Worm (Caenorhabditis elegans): ENCODE results near the gene cfim-2.

Gene cfim-2

DNA sequence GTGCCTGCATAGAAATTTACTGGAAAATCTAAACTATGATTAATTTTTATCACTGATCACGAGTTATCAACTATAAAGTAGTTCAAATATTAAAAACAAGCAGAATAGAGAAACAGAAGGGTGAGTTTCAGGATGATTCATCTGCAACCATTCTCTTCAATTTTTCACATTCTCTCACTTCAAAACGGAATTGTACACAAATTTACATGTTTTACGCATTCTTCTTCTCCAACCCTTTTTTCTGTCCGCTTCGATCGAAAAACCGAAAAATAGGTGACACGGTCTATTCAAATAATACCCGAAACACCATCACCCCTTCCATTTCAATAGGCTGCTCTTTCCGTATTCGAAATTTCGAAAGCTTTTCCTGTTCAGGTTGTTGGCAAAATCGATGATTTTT, 7.5 kb downstream of the cfim-2 start, which contains the start of gene D1046.4:
Gene D1046.4 (plus strand): TSS at position 301 of the 400 bp plus-strand sequence.
- TF ChIP-seq scrt-1 (GFP tag; IDR thresholded peaks at IDR 0.05) (no peak), tbx-11 (GFP tag; IDR thresholded peaks at IDR 0.05) (no peak)

DNA sequence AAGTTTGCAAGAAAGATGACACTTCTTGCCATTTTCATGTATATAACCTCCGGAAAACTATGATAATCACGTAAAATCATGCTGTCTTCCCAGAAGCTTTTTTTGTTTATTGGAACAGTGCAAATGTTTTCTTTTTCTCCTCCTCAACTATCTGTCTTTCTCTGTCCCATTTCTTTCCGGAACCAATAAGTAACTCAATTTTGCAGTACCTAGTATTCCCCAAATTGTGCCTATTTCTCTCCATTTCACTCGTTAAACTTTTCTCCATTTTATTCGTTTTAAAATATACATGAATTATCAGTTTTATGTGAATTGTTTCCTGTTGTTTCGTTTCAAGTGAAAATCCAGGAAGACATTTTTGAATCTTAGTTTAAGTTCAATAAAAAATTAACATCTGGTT, 17.3 kb downstream of the cfim-2 start:
- TF ChIP-seq pes-1 (GFP tag; IDR thresholded peaks at IDR 0.05) (no peak), ama-1 (optimal IDR thresholded peaks at IDR 0.05) (no peak), hmbx-1 (tag; optimal IDR thresholded peaks at IDR 0.05) (no peak), aly-1 (tag; optimal IDR thresholded peaks at IDR 0.05) (no peak), tbx-37 (GFP tag; conservative IDR thresholded peaks at IDR 0.05) (no peak), hmg-4 (GFP tag; optimal IDR thresholded peaks at IDR 0.05) (no peak), hnd-1 (tag; optimal IDR thresholded peaks at IDR 0.05) (no peak), ceh-36 (tag; optimal IDR thresholded peaks at IDR 0.05) (no peak), sea-1 (GFP tag; conservative IDR thresholded peaks at IDR 0.05) (no peak), tbx-11 (GFP tag; IDR thresholded peaks at IDR 0.05) (no peak), ceh-13 (GFP tag; optimal IDR thresholded peaks at IDR 0.05) (no peak), scrt-1 (GFP tag; IDR thresholded peaks at IDR 0.05) (no peak), F13C5.2 (tag; optimal IDR thresholded peaks at IDR 0.05) (no peak), B0310.2 (tag; optimal IDR thresholded peaks at IDR 0.05) (no peak), ets-7 (tag; optimal IDR thresholded peaks at IDR 0.05) (no peak), flt-1 (GFP tag; IDR thresholded peaks at IDR 0.05) (no peak), tra-4 (tag; optimal IDR thresholded peaks at IDR 0.05) (no peak)

DNA sequence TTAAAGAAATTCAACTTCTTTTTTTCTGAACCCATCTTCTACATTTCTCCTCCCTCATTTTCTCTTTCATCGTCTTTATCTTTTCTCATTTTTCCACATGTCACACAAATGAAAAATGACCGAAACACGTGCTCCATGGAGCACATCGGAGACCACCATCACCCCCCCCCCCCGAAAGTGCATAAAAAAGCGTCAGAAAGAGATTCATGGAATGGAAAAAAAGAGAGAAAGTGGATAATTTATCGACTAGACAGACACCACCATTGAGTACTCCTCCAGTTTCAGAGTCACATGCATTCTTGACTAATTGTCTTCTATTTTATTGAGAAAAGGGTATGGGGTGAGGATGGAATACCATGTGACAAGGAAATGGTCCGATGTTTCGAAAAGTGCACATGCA, 21.0 kb downstream of the cfim-2 start:
- TF ChIP-seq ceh-13 (GFP tag; optimal IDR thresholded peaks at IDR 0.05) (no peak), ama-1 (optimal IDR thresholded peaks at IDR 0.05) (no peak), aly-1 (tag; optimal IDR thresholded peaks at IDR 0.05) (no peak), scrt-1 (GFP tag; IDR thresholded peaks at IDR 0.05) (no peak), ceh-36 (tag; optimal IDR thresholded peaks at IDR 0.05) (no peak), tra-4 (tag; optimal IDR thresholded peaks at IDR 0.05) (no peak), hnd-1 (tag; optimal IDR thresholded peaks at IDR 0.05) (no peak), hmg-4 (GFP tag; optimal IDR thresholded peaks at IDR 0.05) (no peak), B0310.2 (tag; optimal IDR thresholded peaks at IDR 0.05) (no peak), hmbx-1 (tag; optimal IDR thresholded peaks at IDR 0.05) (no peak), tbx-11 (GFP tag; IDR thresholded peaks at IDR 0.05) (no peak), F13C5.2 (tag; optimal IDR thresholded peaks at IDR 0.05) (no peak), ets-7 (tag; optimal IDR thresholded peaks at IDR 0.05) (no peak), flt-1 (GFP tag; IDR thresholded peaks at IDR 0.05) (no peak), sea-1 (GFP tag; conservative IDR thresholded peaks at IDR 0.05) (no peak), pes-1 (GFP tag; IDR thresholded peaks at IDR 0.05) (no peak), tbx-37 (GFP tag; conservative IDR thresholded peaks at IDR 0.05) (no peak)

ce11 chrIV:8949078-8950039, 23.2 kb downstream of the cfim-2 start:
- TF ChIP-seq pes-1 (GFP tag; IDR thresholded peaks at IDR 0.05) = no peak
- no peak for TF ChIP-seq tra-4 (tag; optimal IDR thresholded peaks at IDR 0.05)
- TF ChIP-seq scrt-1 (GFP tag; IDR thresholded peaks at IDR 0.05) = no peak
- TF ChIP-seq tbx-11 (GFP tag; IDR thresholded peaks at IDR 0.05) = no peak
- TF ChIP-seq aly-1 (tag; optimal IDR thresholded peaks at IDR 0.05) = no peak
- TF ChIP-seq ceh-13 (GFP tag; optimal IDR thresholded peaks at IDR 0.05) = no peak
- no peak for TF ChIP-seq hmg-4 (GFP tag; optimal IDR thresholded peaks at IDR 0.05)
- no peak for TF ChIP-seq tbx-37 (GFP tag; conservative IDR thresholded peaks at IDR 0.05)
- no peak for TF ChIP-seq hmbx-1 (tag; optimal IDR thresholded peaks at IDR 0.05)
- no peak for TF ChIP-seq flt-1 (GFP tag; IDR thresholded peaks at IDR 0.05)
- TF ChIP-seq hnd-1 (tag; optimal IDR thresholded peaks at IDR 0.05) = no peak
- TF ChIP-seq F13C5.2 (tag; optimal IDR thresholded peaks at IDR 0.05) = no peak
- no peak for TF ChIP-seq ceh-36 (tag; optimal IDR thresholded peaks at IDR 0.05)
- TF ChIP-seq ets-7 (tag; optimal IDR thresholded peaks at IDR 0.05) = no peak
- no peak for TF ChIP-seq ama-1 (optimal IDR thresholded peaks at IDR 0.05)
- TF ChIP-seq sea-1 (GFP tag; conservative IDR thresholded peaks at IDR 0.05) = no peak
- no peak for TF ChIP-seq B0310.2 (tag; optimal IDR thresholded peaks at IDR 0.05)

DNA sequence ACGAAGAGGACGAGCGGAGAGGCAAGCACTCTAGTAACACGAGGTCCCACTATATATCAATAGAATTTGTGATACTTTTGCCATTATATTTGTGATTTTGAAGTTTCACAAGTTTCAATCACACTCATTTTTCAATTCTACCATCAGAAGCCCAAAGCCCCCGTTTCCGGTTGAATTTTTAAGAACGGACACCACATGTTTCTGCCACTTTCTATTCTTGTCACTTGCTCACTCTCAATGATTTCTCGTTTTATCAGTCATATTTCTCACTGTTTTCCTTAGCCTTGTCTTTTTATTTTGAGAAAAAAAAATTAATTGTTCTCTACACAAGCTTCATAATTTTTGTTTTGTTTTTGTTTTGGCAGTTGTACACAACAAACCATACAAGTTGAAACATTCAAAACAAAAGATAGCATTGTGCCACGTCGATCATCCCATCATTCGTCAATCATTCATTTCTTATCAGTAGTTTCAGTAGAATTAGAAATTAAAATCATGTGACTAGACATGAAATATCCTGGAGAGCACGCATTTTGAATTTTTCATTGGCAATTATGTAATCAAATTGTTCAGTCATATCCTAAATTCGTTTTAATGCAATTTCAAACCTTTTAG, 25.9 kb downstream of the cfim-2 start:
- no peak for TF ChIP-seq sea-1 (GFP tag; conservative IDR thresholded peaks at IDR 0.05)
- TF ChIP-seq F13C5.2 (tag; optimal IDR thresholded peaks at IDR 0.05) = no peak
- TF ChIP-seq flt-1 (GFP tag; IDR thresholded peaks at IDR 0.05) = no peak
- no peak for TF ChIP-seq tbx-37 (GFP tag; conservative IDR thresholded peaks at IDR 0.05)
- TF ChIP-seq tbx-11 (GFP tag; IDR thresholded peaks at IDR 0.05) = no peak
- TF ChIP-seq scrt-1 (GFP tag; IDR thresholded peaks at IDR 0.05) = no peak

DNA sequence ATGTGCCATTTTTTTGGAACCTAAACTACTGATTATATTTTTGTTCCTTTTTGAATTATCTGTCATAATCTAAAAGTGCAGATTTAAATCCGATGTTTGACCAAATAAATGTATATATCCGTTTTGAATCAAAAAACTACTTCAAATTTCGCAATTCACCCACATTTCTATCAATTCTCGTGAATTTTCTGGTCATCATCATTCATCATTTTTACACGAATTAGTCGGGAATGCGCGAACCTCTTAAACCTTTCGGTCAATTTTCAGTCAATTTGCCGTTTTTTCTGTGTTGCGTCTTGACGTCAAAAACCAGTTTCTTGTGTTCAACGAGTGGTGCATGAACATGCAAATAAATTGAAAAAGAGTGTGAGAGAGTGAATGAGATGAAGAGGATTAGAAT, 28.0 kb downstream of the cfim-2 start:
- TF ChIP-seq B0310.2 (tag; optimal IDR thresholded peaks at IDR 0.05) = no peak
- no peak for TF ChIP-seq pes-1 (GFP tag; IDR thresholded peaks at IDR 0.05)
- no peak for TF ChIP-seq tbx-37 (GFP tag; conservative IDR thresholded peaks at IDR 0.05)
- TF ChIP-seq sea-1 (GFP tag; conservative IDR thresholded peaks at IDR 0.05) = no peak
- no peak for TF ChIP-seq scrt-1 (GFP tag; IDR thresholded peaks at IDR 0.05)
- no peak for TF ChIP-seq ceh-13 (GFP tag; optimal IDR thresholded peaks at IDR 0.05)
- no peak for TF ChIP-seq hmbx-1 (tag; optimal IDR thresholded peaks at IDR 0.05)
- no peak for TF ChIP-seq tbx-11 (GFP tag; IDR thresholded peaks at IDR 0.05)
- TF ChIP-seq flt-1 (GFP tag; IDR thresholded peaks at IDR 0.05) = no peak
- no peak for TF ChIP-seq aly-1 (tag; optimal IDR thresholded peaks at IDR 0.05)
- no peak for TF ChIP-seq ama-1 (optimal IDR thresholded peaks at IDR 0.05)
- no peak for TF ChIP-seq F13C5.2 (tag; optimal IDR thresholded peaks at IDR 0.05)
- TF ChIP-seq tra-4 (tag; optimal IDR thresholded peaks at IDR 0.05) = no peak
- no peak for TF ChIP-seq hmg-4 (GFP tag; optimal IDR thresholded peaks at IDR 0.05)
- no peak for TF ChIP-seq ceh-36 (tag; optimal IDR thresholded peaks at IDR 0.05)

- TF ChIP-seq tra-4 (tag; optimal IDR thresholded peaks at IDR 0.05) (no peak), aly-1 (tag; optimal IDR thresholded peaks at IDR 0.05) (no peak), ceh-13 (GFP tag; optimal IDR thresholded peaks at IDR 0.05) (no peak), hmg-4 (GFP tag; optimal IDR thresholded peaks at IDR 0.05) (no peak), F13C5.2 (tag; optimal IDR thresholded peaks at IDR 0.05) (no peak), sea-1 (GFP tag; conservative IDR thresholded peaks at IDR 0.05) (no peak), flt-1 (GFP tag; IDR thresholded peaks at IDR 0.05) (no peak), ets-7 (tag; optimal IDR thresholded peaks at IDR 0.05) (no peak), ama-1 (optimal IDR thresholded peaks at IDR 0.05) (no peak), hmbx-1 (tag; optimal IDR thresholded peaks at IDR 0.05) (no peak), B0310.2 (tag; optimal IDR thresholded peaks at IDR 0.05) (no peak), pes-1 (GFP tag; IDR thresholded peaks at IDR 0.05) (no peak), ceh-36 (tag; optimal IDR thresholded peaks at IDR 0.05) (no peak)
These were observed 30.1 kb downstream of the cfim-2 start, which contains the start of gene tpra-1 for ce11 chrIV:8956189-8956588. Gene tpra-1 (plus strand): TSS chrIV:8956489.
